Worm (Caenorhabditis elegans) whole organism, L1 larva: ENCODE measurements around the gene cest-10.

Experiments
- C04F5.9 ChIP-seq: sonication (generic microtip); optimal IDR thresholded peaks from 2 replicates; lab custom pipeline; 2016; ENCODE audit warnings: missing genetic modification characterization, missing compliant biosample characterization
- C34B4.2 ChIP-seq: sonication (generic microtip); optimal IDR thresholded peaks from 2 replicates; lab custom pipeline; 2017; ENCODE audit warnings: mild to moderate bottlenecking, missing genetic modification characterization, missing compliant biosample characterization
- F16B12.6 ChIP-seq: fragments of 150-350 bp; optimal IDR thresholded peaks from 2 replicates; lab custom pipeline; 2014; ENCODE audit warnings: missing biosample characterization, missing genetic modification characterization
- aly-2 ChIP-seq: fragments of 150-350 bp; optimal IDR thresholded peaks from 2 replicates; lab custom pipeline; 2014; ENCODE audit warnings: missing biosample characterization, missing genetic modification characterization
- ama-1 ChIP-seq: fragments of 150-350 bp; optimal IDR thresholded peaks from 2 replicates; lab custom pipeline; 2014
- blmp-1 ChIP-seq: fragments of 150-350 bp; optimal IDR thresholded peaks from 2 replicates; lab custom pipeline; 2014; ENCODE audit warnings: missing biosample characterization, missing genetic modification characterization
- ceh-63 ChIP-seq: fragments of 200-800 bp; sonication (Bioruptor generic); optimal IDR thresholded peaks from 2 replicates; lab custom pipeline; 2018; ENCODE audit warnings: mild to moderate bottlenecking, missing genetic modification characterization, missing compliant biosample characterization
- ceh-8 ChIP-seq: fragments of 200-800 bp; sonication (Bioruptor generic); optimal IDR thresholded peaks from 2 replicates; lab custom pipeline; 2018; ENCODE audit warnings: mild to moderate bottlenecking, missing genetic modification characterization, moderate library complexity, missing compliant biosample characterization
- ceh-82 ChIP-seq, 3 experiments: fragments of 150-350 bp in 1 of 3; sonication (generic microtip) in 2 of 3; optimal IDR thresholded peaks; 2 replicates each; lab custom pipeline; 2014 to 2017; ENCODE audit warnings: missing biosample characterization in 3 of 3, missing genetic modification characterization in 3 of 3
- ceh-88 ChIP-seq: fragments of 200-800 bp; sonication (Bioruptor generic); IDR thresholded peaks from 2 replicates; pipeline ENCODE4 v1.3.6; 2022; ENCODE audit warnings: missing genetic modification characterization, missing compliant biosample characterization
- ceh-90 ChIP-seq: sonication (generic microtip); optimal IDR thresholded peaks from 2 replicates; lab custom pipeline; 2016; ENCODE audit warnings: missing genetic modification characterization, missing compliant biosample characterization
- dpl-1 ChIP-seq, 3 experiments: fragments of 150-350 bp in 2 of 3; sonication (generic microtip) in 1 of 3; optimal IDR thresholded peaks; 2 replicates each; lab custom pipeline; 2014 to 2017; ENCODE audit warnings: missing biosample characterization in 3 of 3, missing genetic modification characterization in 3 of 3, missing genetic modification reagents in 3 of 3
- efl-1 ChIP-seq, 4 experiments: fragments of 150-350 bp; optimal IDR thresholded peaks in 3 of 4; peaks in 1 of 4; 1 replicate in 1 of 4; 2 replicates in 3 of 4; lab custom pipeline; 2014; ENCODE audit warnings: missing biosample characterization in 2 of 4, missing genetic modification characterization in 2 of 4, missing genetic modification reagents in 2 of 4
- efl-3 ChIP-seq: fragments of 200-800 bp; sonication (Bioruptor generic); optimal IDR thresholded peaks from 2 replicates; lab custom pipeline; 2018; ENCODE audit warnings: mild to moderate bottlenecking, missing genetic modification characterization, missing compliant biosample characterization
- egl-13 ChIP-seq: sonication (generic microtip); optimal IDR thresholded peaks from 2 replicates; lab custom pipeline; 2016; ENCODE audit warnings: missing genotype, missing genetic modification reagents, missing genetic modification characterization, missing compliant biosample characterization
- egl-27 ChIP-seq, 2 experiments: fragments of 150-350 bp in 1 of 2; sonication (generic microtip); optimal IDR thresholded peaks; 3 replicates each; lab custom pipeline; 2017 to 2018; ENCODE audit warnings: missing biosample characterization in 2 of 2, missing genetic modification characterization in 2 of 2, missing genetic modification reagents in 2 of 2
- elt-2 ChIP-seq: sonication (generic microtip); optimal IDR thresholded peaks from 2 replicates; lab custom pipeline; 2016; ENCODE audit warnings: missing genetic modification characterization, mild to moderate bottlenecking, inconsistent platforms, missing compliant biosample characterization, missing genetic modification reagents
- elt-3 ChIP-seq, 6 experiments: fragments of 150-350 bp in 1 of 6; sonication (generic microtip); optimal IDR thresholded peaks; 2 replicates each; lab custom pipeline; 2017 to 2018; ENCODE audit warnings: missing biosample characterization in 6 of 6, missing genetic modification characterization in 6 of 6, inconsistent platforms in 1 of 6
- fkh-10 ChIP-seq: sonication (generic microtip); optimal IDR thresholded peaks from 2 replicates; lab custom pipeline; 2017; ENCODE audit warnings: missing biosample characterization, missing genetic modification reagents, missing genetic modification characterization
- fkh-8 ChIP-seq: sonication (generic microtip); optimal IDR thresholded peaks from 2 replicates; lab custom pipeline; 2016; ENCODE audit warnings: mild to moderate bottlenecking, missing genetic modification characterization, missing compliant biosample characterization
- hlh-17 ChIP-seq: fragments of 200-800 bp; sonication (Bioruptor generic); optimal IDR thresholded peaks from 2 replicates; lab custom pipeline; 2018; ENCODE audit warnings: missing genetic modification characterization, mild to moderate bottlenecking, missing compliant biosample characterization, moderate library complexity, borderline replicate concordance
- isw-1 ChIP-seq: fragments of 200-800 bp; sonication (Bioruptor generic); IDR thresholded peaks from 2 replicates; pipeline ENCODE4 v1.3.6; 2022; ENCODE audit warnings: missing genetic modification characterization, missing compliant biosample characterization
- jun-1 ChIP-seq: fragments of 150-350 bp; optimal IDR thresholded peaks from 2 replicates; lab custom pipeline; 2014; ENCODE audit warnings: missing biosample characterization, missing genetic modification reagents, missing genetic modification characterization
- lin-13 ChIP-seq: fragments of 150-350 bp; optimal IDR thresholded peaks from 2 replicates; lab custom pipeline; 2014; ENCODE audit warnings: missing biosample characterization, missing genetic modification reagents, missing genetic modification characterization
- lin-14 ChIP-seq: fragments of 200-800 bp; sonication (Bioruptor generic); optimal IDR thresholded peaks from 2 replicates; lab custom pipeline; 2018; ENCODE audit warnings: mild to moderate bottlenecking, missing genetic modification characterization, moderate library complexity, missing compliant biosample characterization
- lin-35 ChIP-seq, 2 experiments: fragments of 150-350 bp; optimal IDR thresholded peaks; 2 replicates each; lab custom pipeline; 2014; ENCODE audit warnings: missing biosample characterization in 2 of 2, missing genetic modification characterization in 2 of 2, missing genetic modification reagents in 2 of 2
- lin-39 ChIP-seq: fragments of 150-350 bp; optimal IDR thresholded peaks from 2 replicates; lab custom pipeline; 2014; ENCODE audit warnings: missing biosample characterization, missing genetic modification reagents, missing genetic modification characterization
- lsy-2 ChIP-seq, 2 experiments: fragments of 150-350 bp; optimal IDR thresholded peaks; 2 replicates each; lab custom pipeline; 2014; ENCODE audit warnings: missing biosample characterization in 2 of 2, missing genetic modification characterization in 2 of 2
- mdl-1 ChIP-seq, 2 experiments: fragments of 150-350 bp; optimal IDR thresholded peaks; 2 replicates each; lab custom pipeline; 2014 to 2017; ENCODE audit warnings: missing biosample characterization in 2 of 2, missing genetic modification characterization in 2 of 2, inconsistent platforms in 1 of 2
- mep-1 ChIP-seq: fragments of 150-350 bp; optimal IDR thresholded peaks from 2 replicates; lab custom pipeline; 2014; ENCODE audit warnings: missing biosample characterization, missing genetic modification characterization
- nhr-20 ChIP-seq: sonication (generic microtip); optimal IDR thresholded peaks from 2 replicates; lab custom pipeline; 2016; ENCODE audit warnings: mild to moderate bottlenecking, missing genetic modification characterization, missing compliant biosample characterization
- nhr-47 ChIP-seq: sonication (generic microtip); optimal IDR thresholded peaks from 2 replicates; lab custom pipeline; 2016; ENCODE audit warnings: mild to moderate bottlenecking, missing genetic modification characterization, moderate library complexity, missing compliant biosample characterization
- nhr-76 ChIP-seq: sonication (generic microtip); optimal IDR thresholded peaks from 2 replicates; lab custom pipeline; 2017; ENCODE audit warnings: missing biosample characterization, missing genetic modification characterization
- nhr-77 ChIP-seq: fragments of 150-350 bp; optimal IDR thresholded peaks from 2 replicates; lab custom pipeline; 2014; ENCODE audit warnings: missing biosample characterization, missing genetic modification characterization
- nhr-85 ChIP-seq: sonication (generic microtip); peaks from one replicate; lab custom pipeline; 2016; ENCODE audit warnings: missing genetic modification characterization, inconsistent platforms, missing compliant biosample characterization
- nhr-90 ChIP-seq: sonication (generic microtip); optimal IDR thresholded peaks from 2 replicates; lab custom pipeline; 2016; ENCODE audit warnings: mild to moderate bottlenecking, missing genetic modification characterization, missing compliant biosample characterization; ENCODE audit not compliant: poor library complexity
- pag-3 ChIP-seq: sonication (generic microtip); optimal IDR thresholded peaks from 2 replicates; lab custom pipeline; 2017; ENCODE audit warnings: missing genetic modification characterization, mild to moderate bottlenecking, missing compliant biosample characterization, antibody characterized with exemption, borderline replicate concordance; ENCODE audit not compliant: insufficient read depth
- pax-3 ChIP-seq: fragments of 200-800 bp; sonication (Bioruptor generic); optimal IDR thresholded peaks from 2 replicates; lab custom pipeline; 2018; ENCODE audit warnings: mild to moderate bottlenecking, missing genetic modification characterization, moderate library complexity, missing compliant biosample characterization
- pqm-1 ChIP-seq: sonication (generic microtip); optimal IDR thresholded peaks from 3 replicates; lab custom pipeline; 2017; ENCODE audit warnings: missing biosample characterization, missing genetic modification characterization
- rnt-1 ChIP-seq: sonication (generic microtip); optimal IDR thresholded peaks from 2 replicates; lab custom pipeline; 2016; ENCODE audit warnings: mild to moderate bottlenecking, missing genetic modification characterization, moderate library complexity, missing compliant biosample characterization
- snu-23 ChIP-seq: sonication (generic microtip); optimal IDR thresholded peaks from 2 replicates; lab custom pipeline; 2016; ENCODE audit warnings: missing genetic modification characterization, missing compliant biosample characterization
- sox-4 ChIP-seq: sonication (generic microtip); optimal IDR thresholded peaks from 2 replicates; lab custom pipeline; 2016; ENCODE audit warnings: missing genetic modification characterization, missing compliant biosample characterization
- sptf-1 ChIP-seq: fragments of 150-350 bp; optimal IDR thresholded peaks from 2 replicates; lab custom pipeline; 2014; ENCODE audit warnings: missing biosample characterization, missing genetic modification characterization
- sup-37 ChIP-seq: fragments of 200-800 bp; sonication (Bioruptor generic); optimal IDR thresholded peaks from 2 replicates; lab custom pipeline; 2018; ENCODE audit warnings: mild to moderate bottlenecking, missing genetic modification characterization, missing compliant biosample characterization
- tbx-2 ChIP-seq: sonication (generic microtip); optimal IDR thresholded peaks from 2 replicates; lab custom pipeline; 2016; ENCODE audit warnings: missing genetic modification characterization, missing compliant biosample characterization
- tlp-1 ChIP-seq: fragments of 150-350 bp; optimal IDR thresholded peaks from 2 replicates; lab custom pipeline; 2014; ENCODE audit warnings: missing biosample characterization, missing genetic modification characterization
- unc-130 ChIP-seq: fragments of 150-350 bp; optimal IDR thresholded peaks from 2 replicates; lab custom pipeline; 2017; ENCODE audit warnings: missing biosample characterization, missing genetic modification characterization, inconsistent platforms
- unc-86 ChIP-seq: sonication (generic microtip); optimal IDR thresholded peaks from 2 replicates; lab custom pipeline; 2016; ENCODE audit warnings: missing genetic modification characterization, missing compliant biosample characterization
- xbp-1 ChIP-seq: sonication (generic microtip); optimal IDR thresholded peaks from 2 replicates; lab custom pipeline; 2016; ENCODE audit warnings: missing genetic modification characterization, missing compliant biosample characterization
- zip-4 ChIP-seq: fragments of 200-800 bp; sonication (Bioruptor generic); optimal IDR thresholded peaks from 2 replicates; lab custom pipeline; 2018; ENCODE audit warnings: mild to moderate bottlenecking, missing genetic modification characterization, moderate library complexity, missing compliant biosample characterization

The cest-10 gene

ce11 chrIV:7180304-7180703, at the start of gene cest-10:
Gene cest-10 (plus strand): TSS chrIV:7180557.
- no peak for TF ChIP-seq nhr-77 (tag; lab: Kevin White, UChicago)
- TF ChIP-seq ceh-8 (GFP tag; lab: Kevin White, UChicago) = no peak
- TF ChIP-seq mep-1 (tag; lab: Kevin White, UChicago) = no peak
- peak; percentile 13 for TF ChIP-seq jun-1 (tag; lab: Kevin White, UChicago)
- no peak for TF ChIP-seq nhr-47 (tag; lab: Kevin White, UChicago)
- no peak for TF ChIP-seq mdl-1 (tag; optimal IDR thresholded peaks at IDR 0.05; lab: Kevin White, UChicago)
- TF ChIP-seq elt-3 (tag; optimal IDR thresholded peaks at IDR 0.05; lab: Kevin White, UChicago) = no peak
- peak; percentile 32 for TF ChIP-seq tlp-1 (tag; lab: Kevin White, UChicago)
- no peak for TF ChIP-seq lin-13 (GFP tag; lab: Kevin White, UChicago)
- TF ChIP-seq aly-2 = no peak
- no peak for TF ChIP-seq unc-130
- no peak for TF ChIP-seq ceh-63 (GFP tag; lab: Kevin White, UChicago)
- TF ChIP-seq ceh-88 (GFP tag; lab: Robert Waterston, UW) = no peak
- peak; percentile 74 for TF ChIP-seq elt-2 (tag; lab: Kevin White, UChicago)
- TF ChIP-seq pag-3 (tag; lab: Kevin White, UChicago) = no peak
- no peak for TF ChIP-seq nhr-76
- no peak for TF ChIP-seq ceh-90
- TF ChIP-seq pax-3 (tag; lab: Kevin White, UChicago) = no peak
- no peak for TF ChIP-seq fkh-8 (tag; lab: Kevin White, UChicago)
- TF ChIP-seq isw-1 = no peak
- no peak for TF ChIP-seq zip-4
- no peak for TF ChIP-seq F16B12.6
- no peak for TF ChIP-seq ama-1 (lab: Kevin White, UChicago)
- no peak for TF ChIP-seq hlh-17 (GFP tag; lab: Kevin White, UChicago)
- no peak for TF ChIP-seq C04F5.9 (tag; lab: Kevin White, UChicago)
- TF ChIP-seq efl-1 (optimal IDR thresholded peaks at IDR 0.05; lab: Kevin White, UChicago) = no peak
- peak in 1 of 2 experiments; percentile 50 for TF ChIP-seq efl-1 (GFP tag; optimal IDR thresholded peaks at IDR 0.05 in 1 of 2; lab: Kevin White, UChicago)
- TF ChIP-seq unc-86 = no peak
- TF ChIP-seq C34B4.2 (tag; lab: Kevin White, UChicago) = no peak
- no peak for TF ChIP-seq ceh-82 (tag; optimal IDR thresholded peaks at IDR 0.05; lab: Kevin White, UChicago)

DNA sequence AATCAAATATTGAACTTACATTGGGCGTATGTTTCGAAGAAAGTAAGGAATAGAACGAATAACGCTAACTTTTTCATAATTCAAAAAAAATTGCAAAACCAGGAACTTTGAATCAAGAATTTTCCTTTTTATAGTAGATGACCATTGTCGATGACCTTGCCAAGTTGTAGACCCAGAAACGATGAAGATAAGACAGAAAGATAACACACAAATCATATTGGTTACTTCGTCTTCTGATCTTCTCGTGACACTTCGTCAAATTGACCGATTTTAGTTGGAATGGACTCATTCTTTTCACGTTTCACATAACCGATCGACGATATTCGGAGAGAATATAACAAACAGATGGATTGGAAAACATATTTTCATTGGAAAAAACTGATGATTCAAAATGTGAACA, 48.6 kb upstream of the cest-10 start, which contains the start of gene grsp-3:
Gene grsp-3 (minus strand): TSS at position 149 of the 400 bp plus-strand sequence.
- TF ChIP-seq C34B4.2 (tag; lab: Kevin White, UChicago) (no peak), tbx-2 (peak; percentile 18), lin-35 (GFP tag; optimal IDR thresholded peaks at IDR 0.05; lab: Kevin White, UChicago) (peak in 1 of 2 experiments; percentile 43), efl-3 (GFP tag; lab: Kevin White, UChicago) (no peak), tlp-1 (tag; lab: Kevin White, UChicago) (no peak), pqm-1 (tag; lab: Kevin White, UChicago) (no peak), fkh-10 (GFP tag; lab: Kevin White, UChicago) (no peak), elt-3 (tag; optimal IDR thresholded peaks at IDR 0.05; lab: Kevin White, UChicago) (peak in 2 of 6 experiments; percentile 59 to 95), snu-23 (GFP tag; lab: Kevin White, UChicago) (peak; percentile 57), ceh-90 (no peak), lin-14 (GFP tag; lab: Kevin White, UChicago) (peak; percentile 60), nhr-90 (no peak), sptf-1 (tag; lab: Kevin White, UChicago) (no peak), blmp-1 (tag; lab: Kevin White, UChicago) (peak; percentile 80), sup-37 (no peak), egl-13 (tag; lab: Kevin White, UChicago) (no peak), rnt-1 (peak; percentile 7), nhr-85 (tag; lab: Kevin White, UChicago) (peak; percentile 89), pag-3 (tag; lab: Kevin White, UChicago) (no peak), egl-27 (tag; optimal IDR thresholded peaks at IDR 0.05; lab: Kevin White, UChicago) (no peak), mdl-1 (tag; optimal IDR thresholded peaks at IDR 0.05; lab: Kevin White, UChicago) (peak in 1 of 2 experiments; percentile 32), unc-130 (peak; percentile 39), lsy-2 (tag; optimal IDR thresholded peaks at IDR 0.05; lab: Kevin White, UChicago) (peak; percentile 1 to 33), efl-1 (optimal IDR thresholded peaks at IDR 0.05; lab: Kevin White, UChicago) (no peak), efl-1 (GFP tag; optimal IDR thresholded peaks at IDR 0.05 in 1 of 2; lab: Kevin White, UChicago) (no peak), xbp-1 (no peak), dpl-1 (GFP tag; optimal IDR thresholded peaks at IDR 0.05; lab: Kevin White, UChicago) (peak in 1 of 3 experiments; percentile 26), sox-4 (tag; lab: Kevin White, UChicago) (no peak), nhr-20 (tag; lab: Kevin White, UChicago) (peak; percentile 60), mep-1 (tag; lab: Kevin White, UChicago) (peak; percentile 39), lin-39 (tag; lab: Kevin White, UChicago) (no peak)
